Worm (Caenorhabditis elegans): Measurements from ENCODE around the gene F21D5.7.

Gene F21D5.7

ce11 chrIV:8772800-8773256 lies 29.3 kb upstream of the F21D5.7 start, which contains the start of gene F20C5.6:
Gene F20C5.6, minus strand, starts transcription at chrIV:8773206.
- no peak for TF ChIP-seq egl-18 (GFP tag; IDR thresholded peaks at IDR 0.05)
- TF ChIP-seq somi-1 (GFP tag; optimal IDR thresholded peaks at IDR 0.05) = no peak
- no peak for TF ChIP-seq ceh-91 (GFP tag; IDR thresholded peaks at IDR 0.05)
- no peak for TF ChIP-seq atf-7 (tag; optimal IDR thresholded peaks at IDR 0.05)
- no peak for TF ChIP-seq mcd-1 (GFP tag; IDR thresholded peaks at IDR 0.05)
- TF ChIP-seq unc-62 (GFP tag; optimal IDR thresholded peaks at IDR 0.05) = no peak
- TF ChIP-seq hmg-1.2 (GFP tag; IDR thresholded peaks at IDR 0.05) = no peak
- no peak for TF ChIP-seq madf-6 (GFP tag; IDR thresholded peaks at IDR 0.05)
- no peak for TF ChIP-seq cebp-1 (GFP tag; IDR thresholded peaks at IDR 0.05)
- TF ChIP-seq cebp-1 (tag; optimal IDR thresholded peaks at IDR 0.05) = no peak
- no peak for TF ChIP-seq ceh-40 (GFP tag; IDR thresholded peaks at IDR 0.05)
- no peak for TF ChIP-seq ztf-28 (GFP tag; IDR thresholded peaks at IDR 0.05)
- no peak for TF ChIP-seq D2030.7 (GFP tag; IDR thresholded peaks at IDR 0.05)
- no peak for TF ChIP-seq fkh-3 (tag; optimal IDR thresholded peaks at IDR 0.05)
- no peak for TF ChIP-seq snpc-3.4 (tag; optimal IDR thresholded peaks at IDR 0.05)
- TF ChIP-seq C06A6.2 (GFP tag; conservative IDR thresholded peaks at IDR 0.05) = no peak
- no peak for TF ChIP-seq T26A5.8 (tag; optimal IDR thresholded peaks at IDR 0.05)
- no peak for TF ChIP-seq madf-8 (GFP tag; conservative IDR thresholded peaks at IDR 0.05)
- no peak for TF ChIP-seq bed-1 (GFP tag; IDR thresholded peaks at IDR 0.05)
- no peak for TF ChIP-seq let-607 (tag; optimal IDR thresholded peaks at IDR 0.05)
- TF ChIP-seq hmg-20 (GFP tag; IDR thresholded peaks at IDR 0.05) = no peak

ce11 chrIV:8769539-8769938 lies 26.0 kb upstream of the F21D5.7 start, which contains the start of gene F20C5.5:
Gene F20C5.5, minus strand, starts transcription at chrIV:8769639.
- no peak for TF ChIP-seq tlf-1 (GFP tag; optimal IDR thresholded peaks at IDR 0.05)
- TF ChIP-seq nfya-2 (GFP tag; IDR thresholded peaks at IDR 0.05) = no peak
- no peak for TF ChIP-seq K12H6.12 (tag; optimal IDR thresholded peaks at IDR 0.05)
- no peak for TF ChIP-seq ccch-3 (GFP tag; optimal IDR thresholded peaks at IDR 0.05)
- no peak for TF ChIP-seq F33H1.4 (GFP tag; IDR thresholded peaks at IDR 0.05)
- TF ChIP-seq ztf-18 (tag; optimal IDR thresholded peaks at IDR 0.05) = no peak
- no peak for TF ChIP-seq zfh-2 (GFP tag; conservative IDR thresholded peaks at IDR 0.05)
- no peak for TF ChIP-seq ztf-26 (tag; optimal IDR thresholded peaks at IDR 0.05)
- no peak for TF ChIP-seq nhr-120 (GFP tag; IDR thresholded peaks at IDR 0.05)
- TF ChIP-seq F37B4.10 (GFP tag; IDR thresholded peaks at IDR 0.05) = no peak
- no peak for TF ChIP-seq rpc-1 (optimal IDR thresholded peaks at IDR 0.05)
- no peak for TF ChIP-seq rpc-1 (tag; optimal IDR thresholded peaks at IDR 0.05)
- TF ChIP-seq F10E7.11 (tag; optimal IDR thresholded peaks at IDR 0.05) = no peak
- TF ChIP-seq dpff-1 (tag; optimal IDR thresholded peaks at IDR 0.05) = no peak
- no peak for TF ChIP-seq sea-2 (GFP tag; IDR thresholded peaks at IDR 0.05)
- TF ChIP-seq lsl-1 (GFP tag; optimal IDR thresholded peaks at IDR 0.05) = no peak
- TF ChIP-seq him-1 (tag; optimal IDR thresholded peaks at IDR 0.05) = no peak
- TF ChIP-seq hlh-12 (tag; optimal IDR thresholded peaks at IDR 0.05) = no peak

- TF ChIP-seq ets-4 (GFP tag; optimal IDR thresholded peaks at IDR 0.05) (no peak), cebp-1 (GFP tag; IDR thresholded peaks at IDR 0.05) (no peak), cebp-1 (tag; optimal IDR thresholded peaks at IDR 0.05) (no peak), ztf-18 (tag; optimal IDR thresholded peaks at IDR 0.05) (no peak), nfyb-1 (GFP tag; IDR thresholded peaks at IDR 0.05) (no peak), madf-3 (GFP tag; IDR thresholded peaks at IDR 0.05) (no peak), tbp1 (GFP tag; optimal IDR thresholded peaks at IDR 0.05) (no peak), Y79H2A.3 (GFP tag; conservative IDR thresholded peaks at IDR 0.05) (no peak), lin-54 (GFP tag; optimal IDR thresholded peaks at IDR 0.05) (no peak), sdz-38 (tag; optimal IDR thresholded peaks at IDR 0.05) (no peak), attf-6 (GFP tag; IDR thresholded peaks at IDR 0.05) (no peak), fkh-3 (tag; optimal IDR thresholded peaks at IDR 0.05) (no peak)
Observed at ce11 chrIV:8764567-8764966, 21.1 kb upstream of the F21D5.7 start, which contains the start of gene cdc-50.B. Gene cdc-50.B, plus strand, starts transcription at chrIV:8764867.
